Fruit fly (Drosophila melanogaster) whole organism, prepupa: ENCODE data around the gene CG15912.

ENCODE experiments used
- Blimp-1 ChIP-seq: fragments of 200-800 bp; sonication (Bioruptor generic); optimal IDR thresholded peaks from 3 replicates; lab custom pipeline; 2017; ENCODE audit warnings: missing biosample characterization, missing genetic modification characterization, mild to moderate bottlenecking, moderate library complexity, missing genetic modification reagents
- CG10631 ChIP-seq: fragments of 200-800 bp; sonication (Bioruptor generic); optimal IDR thresholded peaks from 2 replicates; lab custom pipeline; 2016; ENCODE audit warnings: missing biosample characterization, missing genetic modification characterization
- CG10669 ChIP-seq: fragments of 200-800 bp; sonication (Bioruptor generic); optimal IDR thresholded peaks from 3 replicates; lab custom pipeline; 2018; ENCODE audit warnings: missing biosample characterization, mild to moderate bottlenecking, missing genetic modification characterization, moderate library complexity
- CG11294 ChIP-seq: fragments of 200-800 bp; sonication (Bioruptor generic); IDR thresholded peaks from 2 replicates; pipeline ENCODE4 v1.3.6; 2022; ENCODE audit warnings: missing biosample characterization, missing genetic modification characterization
- CG11762 ChIP-seq: fragments of 200-800 bp; sonication (Bioruptor generic); optimal IDR thresholded peaks from 3 replicates; lab custom pipeline; 2016; ENCODE audit warnings: missing biosample characterization, missing genetic modification characterization; ENCODE audit not compliant: insufficient read depth
- CG11902 ChIP-seq: fragments of 200-800 bp; sonication (Bioruptor generic); optimal IDR thresholded peaks from 3 replicates; lab custom pipeline; 2016; ENCODE audit warnings: missing biosample characterization, missing genetic modification characterization
- CG15336 ChIP-seq: fragments of 200-800 bp; sonication (Bioruptor generic); IDR thresholded peaks from 2 replicates; pipeline ENCODE4 v1.3.6; 2022; ENCODE audit warnings: missing biosample characterization, missing genetic modification characterization
- CG1621 ChIP-seq: fragments of 200-800 bp; sonication (Bioruptor generic); optimal IDR thresholded peaks from 3 replicates; lab custom pipeline; 2018; ENCODE audit warnings: missing biosample characterization, mild to moderate bottlenecking, missing genetic modification characterization
- CG3032 ChIP-seq: fragments of 200-800 bp; optimal IDR thresholded peaks from 2 replicates; lab custom pipeline; 2019; ENCODE audit warnings: missing biosample characterization, mild to moderate bottlenecking, missing genetic modification characterization, moderate library complexity
- CG31627 ChIP-seq: fragments of 200-800 bp; sonication (Bioruptor generic); optimal IDR thresholded peaks from 3 replicates; lab custom pipeline; 2016; ENCODE audit warnings: missing biosample characterization, missing genetic modification characterization
- CG32006 ChIP-seq: fragments of 200-800 bp; sonication (Bioruptor generic); optimal IDR thresholded peaks from 3 replicates; lab custom pipeline; 2017; ENCODE audit warnings: missing biosample characterization, mild to moderate bottlenecking, missing genetic modification characterization
- CG34406 ChIP-seq: fragments of 200-800 bp; sonication (Bioruptor generic); optimal IDR thresholded peaks from 3 replicates; lab custom pipeline; 2016; ENCODE audit warnings: missing biosample characterization, missing genetic modification characterization
- CG4318 ChIP-seq: fragments of 200-800 bp; sonication (Bioruptor generic); optimal IDR thresholded peaks from 3 replicates; lab custom pipeline; 2017; ENCODE audit warnings: missing biosample characterization, mild to moderate bottlenecking, missing genetic modification characterization
- CG6163 ChIP-seq: fragments of 200-800 bp; sonication (Bioruptor generic); IDR thresholded peaks from 3 replicates; pipeline ENCODE4 v1.3.6; 2022; ENCODE audit warnings: missing biosample characterization, missing genetic modification characterization
- CG6276 ChIP-seq: fragments of 200-800 bp; sonication (Bioruptor generic); optimal IDR thresholded peaks from 2 replicates; lab custom pipeline; 2017; ENCODE audit warnings: missing biosample characterization, mild to moderate bottlenecking, missing genetic modification characterization
- CG6792 ChIP-seq: fragments of 200-800 bp; sonication (Bioruptor generic); optimal IDR thresholded peaks from 3 replicates; lab custom pipeline; 2016; ENCODE audit warnings: missing biosample characterization, missing genetic modification characterization
- CG6854 ChIP-seq: fragments of 200-800 bp; sonication (Bioruptor generic); optimal IDR thresholded peaks from 2 replicates; lab custom pipeline; 2017; ENCODE audit warnings: missing biosample characterization, mild to moderate bottlenecking, missing genetic modification characterization
- CG8119 ChIP-seq: fragments of 200-800 bp; sonication (Bioruptor generic); IDR thresholded peaks from 3 replicates; pipeline ENCODE4 v1.3.6; 2022; ENCODE audit warnings: missing biosample characterization, missing genetic modification characterization
- CG8319 ChIP-seq: fragments of 200-800 bp; sonication (Bioruptor generic); optimal IDR thresholded peaks from 3 replicates; lab custom pipeline; 2016; ENCODE audit warnings: missing biosample characterization, missing genetic modification characterization
- CG8632 ChIP-seq: fragments of 200-800 bp; sonication (Bioruptor generic); optimal IDR thresholded peaks from 3 replicates; lab custom pipeline; 2016; ENCODE audit warnings: missing biosample characterization, missing genetic modification characterization
- CG9139 ChIP-seq: fragments of 200-800 bp; sonication (Bioruptor generic); optimal IDR thresholded peaks from 3 replicates; lab custom pipeline; 2017; ENCODE audit warnings: missing biosample characterization, mild to moderate bottlenecking, missing genetic modification characterization
- Eip78C ChIP-seq: fragments of 200-800 bp; sonication (Bioruptor generic); peaks from one replicate; lab custom pipeline; 2016; ENCODE audit warnings: missing biosample characterization, missing genetic modification characterization
- Eip93F ChIP-seq: fragments of 200-800 bp; sonication (Bioruptor generic); optimal IDR thresholded peaks from 2 replicates; lab custom pipeline; 2016; ENCODE audit warnings: missing biosample characterization, mild to moderate bottlenecking, missing genetic modification characterization
- Ets21C ChIP-seq: fragments of 200-800 bp; sonication (Bioruptor generic); optimal IDR thresholded peaks from 3 replicates; lab custom pipeline; 2016; ENCODE audit warnings: missing biosample characterization, missing genetic modification characterization
- Ets96B ChIP-seq: fragments of 200-800 bp; optimal IDR thresholded peaks from 2 replicates; lab custom pipeline; 2019; ENCODE audit warnings: missing biosample characterization, mild to moderate bottlenecking, missing genetic modification characterization, moderate library complexity
- Gug ChIP-seq: fragments of 200-800 bp; sonication (Bioruptor generic); IDR thresholded peaks from 2 replicates; pipeline ENCODE4 v1.3.6; 2022; ENCODE audit warnings: missing biosample characterization, missing genetic modification characterization
- Hr38 ChIP-seq: sonication (Bioruptor generic); optimal IDR thresholded peaks from 2 replicates; lab custom pipeline; 2016; ENCODE audit warnings: missing biosample characterization, missing genetic modification characterization
- Hr4 ChIP-seq: fragments of 200-800 bp; sonication (Bioruptor generic); optimal IDR thresholded peaks from 3 replicates; lab custom pipeline; 2016; ENCODE audit warnings: missing biosample characterization, missing genetic modification characterization
- Met ChIP-seq: fragments of 200-800 bp; sonication (Bioruptor generic); optimal IDR thresholded peaks from 3 replicates; lab custom pipeline; 2016; ENCODE audit warnings: missing biosample characterization, missing genetic modification characterization
- OdsH ChIP-seq: fragments of 200-800 bp; sonication (Bioruptor generic); optimal IDR thresholded peaks from 3 replicates; lab custom pipeline; 2016; ENCODE audit warnings: missing biosample characterization, missing genetic modification characterization
- Smox ChIP-seq: fragments of 200-800 bp; sonication (Bioruptor generic); optimal IDR thresholded peaks from 3 replicates; lab custom pipeline; 2016; ENCODE audit warnings: missing biosample characterization, missing genetic modification characterization
- Sox102F ChIP-seq: fragments of 200-800 bp; sonication (Bioruptor generic); optimal IDR thresholded peaks from 2 replicates; lab custom pipeline; 2016; ENCODE audit warnings: missing biosample characterization, mild to moderate bottlenecking, missing genetic modification characterization
- Sox14 ChIP-seq: fragments of 200-800 bp; sonication (Bioruptor generic); optimal IDR thresholded peaks from 3 replicates; lab custom pipeline; 2016; ENCODE audit warnings: missing biosample characterization, missing genetic modification characterization
- achi ChIP-seq: fragments of 200-800 bp; sonication (Bioruptor generic); optimal IDR thresholded peaks from 3 replicates; lab custom pipeline; 2016; ENCODE audit warnings: missing biosample characterization, missing genetic modification characterization
- cyc ChIP-seq: fragments of 200-800 bp; sonication (Bioruptor generic); optimal IDR thresholded peaks from 3 replicates; lab custom pipeline; 2016; ENCODE audit warnings: missing biosample characterization, missing genetic modification characterization
- dac ChIP-seq: fragments of 200-800 bp; sonication (Bioruptor generic); optimal IDR thresholded peaks from 2 replicates; lab custom pipeline; 2017; ENCODE audit warnings: missing biosample characterization, mild to moderate bottlenecking, missing genetic modification characterization
- eg ChIP-seq: fragments of 200-800 bp; sonication (Bioruptor generic); IDR thresholded peaks from 3 replicates; pipeline ENCODE4 v1.3.6; 2022; ENCODE audit warnings: missing biosample characterization, missing genetic modification characterization
- esn ChIP-seq: fragments of 200-800 bp; sonication (Bioruptor generic); optimal IDR thresholded peaks from 2 replicates; lab custom pipeline; 2016; ENCODE audit warnings: missing biosample characterization, mild to moderate bottlenecking, missing genetic modification characterization, moderate library complexity
- fd59A ChIP-seq: fragments of 200-800 bp; sonication (Bioruptor generic); optimal IDR thresholded peaks from 2 replicates; lab custom pipeline; 2017; ENCODE audit warnings: missing biosample characterization, mild to moderate bottlenecking, missing genetic modification characterization, missing genetic modification reagents
- fkh ChIP-seq: fragments of 200-800 bp; sonication (Bioruptor generic); optimal IDR thresholded peaks from 3 replicates; lab custom pipeline; 2017; ENCODE audit warnings: missing biosample characterization, mild to moderate bottlenecking, missing genetic modification characterization, moderate library complexity
- lz ChIP-seq: fragments of 200-800 bp; sonication (Bioruptor generic); optimal IDR thresholded peaks from 3 replicates; lab custom pipeline; 2016; ENCODE audit warnings: missing biosample characterization, missing genetic modification characterization
- net ChIP-seq: fragments of 200-800 bp; sonication (Bioruptor generic); optimal IDR thresholded peaks from 3 replicates; lab custom pipeline; 2016; ENCODE audit warnings: missing biosample characterization, missing genetic modification characterization
- pdm3 ChIP-seq: fragments of 200-800 bp; sonication (Bioruptor generic); optimal IDR thresholded peaks from 3 replicates; lab custom pipeline; 2016; ENCODE audit warnings: missing biosample characterization, missing genetic modification characterization
- salr ChIP-seq, 2 experiments: fragments of 200-800 bp; sonication (Bioruptor generic); optimal IDR thresholded peaks; 3 replicates each; lab custom pipeline; 2016 to 2018; ENCODE audit warnings: missing biosample characterization in 2 of 2, missing genetic modification characterization in 2 of 2, mild to moderate bottlenecking in 1 of 2
- ss ChIP-seq, 2 experiments: fragments of 200-800 bp; sonication (Bioruptor generic); optimal IDR thresholded peaks; 2 replicates in 1 of 2; 3 replicates in 1 of 2; lab custom pipeline; 2017 to 2018; ENCODE audit warnings: mild to moderate bottlenecking in 2 of 2, missing biosample characterization in 2 of 2, missing genetic modification characterization in 2 of 2, moderate library complexity in 1 of 2
- svp ChIP-seq: fragments of 200-800 bp; sonication (Bioruptor generic); peaks from one replicate; lab custom pipeline; 2016; ENCODE audit warnings: missing biosample characterization, missing genetic modification characterization
- topi ChIP-seq: fragments of 200-800 bp; sonication (Bioruptor generic); optimal IDR thresholded peaks from 3 replicates; lab custom pipeline; 2016; ENCODE audit warnings: missing biosample characterization, missing genetic modification characterization
- vri ChIP-seq: fragments of 200-800 bp; sonication (Bioruptor generic); optimal IDR thresholded peaks from 3 replicates; lab custom pipeline; 2016; ENCODE audit warnings: missing biosample characterization, mild to moderate bottlenecking, missing genetic modification characterization

The CG15912 gene

DNA sequence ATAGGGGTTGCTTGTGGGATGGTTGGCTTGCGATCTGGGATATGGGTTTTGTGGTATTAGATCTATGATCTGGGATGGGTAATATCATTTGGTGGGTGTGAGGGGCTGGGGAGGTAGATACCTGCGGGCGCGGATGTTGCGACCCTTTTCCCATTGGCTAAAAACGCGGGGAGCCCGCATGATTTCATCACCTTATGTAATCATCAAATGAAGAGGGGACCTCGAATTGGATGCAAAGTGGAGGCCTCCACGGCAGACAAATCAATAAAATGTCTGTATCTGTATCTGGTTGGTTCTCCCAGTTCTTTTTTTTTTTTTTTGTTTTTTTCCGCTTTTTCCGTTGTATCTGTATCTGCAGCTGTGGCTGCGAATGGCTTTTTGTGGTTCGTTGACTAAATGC lies 40.1 kb downstream of the CG15912 start:
- TF ChIP-seq CG9139 (GFP tag; lab: Kevin White, UChicago) (no peak), Hr38 (GFP tag; lab: Kevin White, UChicago) (no peak)

DNA sequence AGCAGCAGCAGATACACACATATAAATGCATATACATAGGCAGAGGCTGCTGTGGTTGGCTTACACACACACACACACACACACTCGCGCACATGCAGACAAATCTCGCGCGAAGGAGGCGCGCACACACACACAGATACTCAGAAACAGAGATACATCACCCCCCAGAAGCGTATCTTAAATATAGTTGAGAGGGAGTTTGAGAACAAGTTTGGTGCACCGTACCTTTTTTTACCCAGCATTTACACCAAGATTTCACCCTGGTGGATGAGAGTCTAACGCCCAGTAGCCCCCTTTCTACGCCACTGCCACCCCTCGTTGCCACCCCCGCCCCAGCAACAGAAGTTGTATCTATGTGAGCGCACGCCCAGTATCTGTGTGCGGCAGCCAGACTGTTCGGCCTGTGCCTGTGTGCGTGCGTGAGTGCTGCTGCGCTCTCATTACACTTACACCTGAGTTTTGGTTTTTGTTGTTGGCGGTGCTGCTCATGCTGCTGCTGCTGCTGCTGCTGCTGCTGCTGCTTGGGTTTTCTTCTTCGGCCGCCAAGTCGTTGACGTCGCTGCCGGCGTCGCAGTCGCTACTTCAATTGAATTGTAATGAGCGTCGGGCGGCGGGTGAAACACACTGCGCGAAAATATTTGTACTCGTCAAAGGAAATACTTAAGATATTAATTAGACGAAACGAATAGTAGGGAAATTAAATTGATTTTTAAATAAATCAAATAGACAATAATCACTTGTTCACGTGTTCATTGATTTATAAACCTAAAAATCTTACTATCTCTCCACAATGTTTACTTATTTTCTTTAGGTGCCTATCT lies 41.3 kb downstream of the CG15912 start:
- TF ChIP-seq lz (GFP tag; lab: Kevin White, UChicago) (peak; percentile 82), CG8632 (peak; percentile 90), vri (GFP tag; lab: Kevin White, UChicago) (peak; percentile 17), CG15336 (GFP tag; lab: Robert Waterston, UW) (peak; percentile 89), salr (GFP tag; optimal IDR thresholded peaks at IDR 0.05; lab: Kevin White, UChicago) (peak; percentile 79 to 95), OdsH (GFP tag; lab: Kevin White, UChicago) (peak; percentile 91), Met (GFP tag; lab: Kevin White, UChicago) (peak; percentile 63), CG9139 (GFP tag; lab: Kevin White, UChicago) (peak; percentile 86), Hr38 (GFP tag; lab: Kevin White, UChicago) (no peak), esn (peak; percentile 66), CG6276 (GFP tag; lab: Kevin White, UChicago) (peak; percentile 85), Eip78C (peak; percentile 90), CG4318 (GFP tag; lab: Kevin White, UChicago) (peak; percentile 93), CG10669 (peak; percentile 90), achi (GFP tag; lab: Kevin White, UChicago) (peak; percentile 92), net (GFP tag; lab: Kevin White, UChicago) (peak; percentile 89), CG11294 (GFP tag; lab: Robert Waterston, UW) (peak; percentile 93), Ets96B (peak; percentile 92), ss (GFP tag; optimal IDR thresholded peaks at IDR 0.05; lab: Kevin White, UChicago) (peak; percentile 82 to 85), dac (GFP tag; lab: Kevin White, UChicago) (peak; percentile 92), CG8119 (GFP tag; lab: Robert Waterston, UW) (peak; percentile 91), Gug (GFP tag; lab: Robert Waterston, UW) (peak; percentile 95), CG10631 (GFP tag; lab: Kevin White, UChicago) (peak; percentile 93), CG32006 (GFP tag; lab: Kevin White, UChicago) (peak; percentile 93), Ets21C (GFP tag; lab: Kevin White, UChicago) (peak; percentile 79), Sox14 (GFP tag; lab: Kevin White, UChicago) (peak; percentile 83), CG3032 (tag; lab: Kevin White, UChicago) (peak; percentile 93), Blimp-1 (peak; percentile 78), CG34406 (GFP tag; lab: Kevin White, UChicago) (peak; percentile 86), CG11902 (GFP tag; lab: Kevin White, UChicago) (peak; percentile 98), CG6163 (GFP tag; lab: Robert Waterston, UW) (peak; percentile 98), CG1621 (tag; lab: Kevin White, UChicago) (peak; percentile 95), CG31627 (peak; percentile 84), Smox (GFP tag; lab: Kevin White, UChicago) (peak; percentile 67), CG11762 (GFP tag; lab: Kevin White, UChicago) (peak; percentile 89), Eip93F (no peak), CG6792 (GFP tag; lab: Kevin White, UChicago) (peak; percentile 97), pdm3 (GFP tag; lab: Kevin White, UChicago) (peak; percentile 76), eg (peak; percentile 98), cyc (peak; percentile 83), fkh (peak; percentile 30), CG8319 (GFP tag; lab: Kevin White, UChicago) (peak; percentile 91), Hr4 (GFP tag; lab: Kevin White, UChicago) (peak; percentile 43), CG6854 (GFP tag; lab: Kevin White, UChicago) (peak; percentile 84), Sox102F (GFP tag; lab: Kevin White, UChicago) (peak; percentile 47), svp (GFP tag; lab: Kevin White, UChicago) (peak; percentile 86), fd59A (GFP tag; lab: Kevin White, UChicago) (peak; percentile 93), topi (GFP tag; lab: Kevin White, UChicago) (peak; percentile 74)
